Worm (Caenorhabditis elegans) whole organism, young adult: ENCODE measurements around the gene ttr-23.

Experiments used
- ama-1 ChIP-seq, 3 experiments: fragments of 150-350 bp in 1 of 3; sonication (generic microtip) in 2 of 3; optimal IDR thresholded peaks; 2 replicates each; lab custom pipeline; 2014 to 2018; ENCODE audit warnings: missing biosample characterization in 2 of 3, missing genetic modification characterization in 2 of 3, missing genetic modification reagents in 2 of 3
- let-526 ChIP-seq: fragments of 200-800 bp; sonication (Bioruptor generic); IDR thresholded peaks from 2 replicates; pipeline ENCODE4 v1.3.6; 2022; ENCODE audit warnings: missing genetic modification reagents, missing genetic modification characterization, missing compliant biosample characterization
- madf-8 ChIP-seq: fragments of 200-800 bp; sonication (Bioruptor generic); conservative IDR thresholded peaks from 2 replicates; pipeline ENCODE4 v1.3.6; 2022; ENCODE audit warnings: missing genetic modification reagents, missing genetic modification characterization, missing compliant biosample characterization
- nhr-90 ChIP-seq: sonication (generic microtip); optimal IDR thresholded peaks from 2 replicates; lab custom pipeline; 2016; ENCODE audit warnings: missing genotype, mild to moderate bottlenecking, missing genetic modification characterization, missing compliant biosample characterization
- snpc-4 ChIP-seq, 5 experiments: fragments of 150-350 bp in 1 of 5; sonication (generic microtip) in 4 of 5; optimal IDR thresholded peaks; 2 replicates each; lab custom pipeline; 2014 to 2018; ENCODE audit warnings: missing genetic modification characterization in 5 of 5, missing biosample characterization in 3 of 5, antibody characterized with exemption in 2 of 5, mild to moderate bottlenecking in 2 of 5, missing compliant biosample characterization in 2 of 5, missing genotype in 2 of 5, moderate library complexity in 2 of 5, missing genetic modification reagents in 1 of 5
- tlf-1 ChIP-seq: fragments of 200-800 bp; sonication (Bioruptor generic); optimal IDR thresholded peaks from 2 replicates; lab custom pipeline; 2018; ENCODE audit warnings: mild to moderate bottlenecking, missing genetic modification characterization, missing compliant biosample characterization

DNA sequence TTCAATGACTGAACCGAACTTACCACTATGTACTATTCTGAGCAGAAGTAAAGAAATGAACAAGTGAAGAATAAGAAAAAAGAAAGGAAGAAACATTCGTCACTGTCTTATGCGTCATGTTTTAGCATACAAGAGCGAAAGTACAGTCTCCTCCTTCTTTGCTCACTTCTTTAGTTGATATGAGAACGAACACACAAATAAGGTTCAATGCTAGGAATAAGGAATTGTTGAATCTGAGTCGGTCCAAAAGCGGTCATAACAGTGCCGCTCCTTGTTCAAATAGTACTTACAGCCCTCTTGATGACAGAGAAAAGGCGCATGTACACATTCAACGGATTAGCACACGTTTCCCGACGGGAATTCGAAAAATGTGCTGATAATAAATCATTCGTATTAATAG, 50.5 kb downstream of the ttr-23 start, which contains the start of gene F25D1.8:
- TF ChIP-seq let-526 (GFP tag; lab: Robert Waterston, UW): no peak
- no peak for TF ChIP-seq ama-1 (optimal IDR thresholded peaks at IDR 0.05; lab: Kevin White, UChicago)
- no peak for TF ChIP-seq ama-1 (GFP tag; optimal IDR thresholded peaks at IDR 0.05; lab: Kevin White, UChicago)
- TF ChIP-seq snpc-4 (GFP tag; optimal IDR thresholded peaks at IDR 0.05; lab: Kevin White, UChicago): no peak
- TF ChIP-seq snpc-4 (tag; optimal IDR thresholded peaks at IDR 0.05; lab: Kevin White, UChicago): no peak
- TF ChIP-seq nhr-90 (tag; lab: Kevin White, UChicago): no peak
- no peak for TF ChIP-seq madf-8
- no peak for TF ChIP-seq tlf-1 (GFP tag; lab: Kevin White, UChicago)
